Worm (Caenorhabditis elegans): Measurements from ENCODE around the gene pnc-2.

The pnc-2 gene

ce11 chrIV:14891996-14892395 is 17.5 kb downstream of the pnc-2 start:
- TF ChIP-seq W03F9.2 (tag; optimal IDR thresholded peaks at IDR 0.05) (no peak), him-1 (tag; optimal IDR thresholded peaks at IDR 0.05) (no peak), dao-5 (tag; optimal IDR thresholded peaks at IDR 0.05) (no peak)

- TF ChIP-seq dao-5 (tag; optimal IDR thresholded peaks at IDR 0.05) (no peak), W03F9.2 (tag; optimal IDR thresholded peaks at IDR 0.05) (no peak), him-1 (tag; optimal IDR thresholded peaks at IDR 0.05) (no peak)
Measured at ce11 chrIV:14890914-14891313, 18.6 kb downstream of the pnc-2 start.

- TF ChIP-seq dao-5 (tag; optimal IDR thresholded peaks at IDR 0.05) (no peak), W03F9.2 (tag; optimal IDR thresholded peaks at IDR 0.05) (no peak), him-1 (tag; optimal IDR thresholded peaks at IDR 0.05) (no peak)
Measured at ce11 chrIV:14888889-14889664, 20.4 kb downstream of the pnc-2 start.

- no peak for TF ChIP-seq him-1 (tag; optimal IDR thresholded peaks at IDR 0.05)
- no peak for TF ChIP-seq dao-5 (tag; optimal IDR thresholded peaks at IDR 0.05)
- no peak for TF ChIP-seq W03F9.2 (tag; optimal IDR thresholded peaks at IDR 0.05)
Measured at ce11 chrIV:14885584-14885983, 23.9 kb downstream of the pnc-2 start.

ce11 chrIV:14883812-14884211 is 25.7 kb downstream of the pnc-2 start:
- TF ChIP-seq W03F9.2 (tag; optimal IDR thresholded peaks at IDR 0.05) = no peak
- no peak for TF ChIP-seq him-1 (tag; optimal IDR thresholded peaks at IDR 0.05)
- no peak for TF ChIP-seq dao-5 (tag; optimal IDR thresholded peaks at IDR 0.05)

ce11 chrIV:14879184-14879583 is 30.3 kb downstream of the pnc-2 start, which contains the start of gene eps-8:
TSS of gene eps-8 (plus strand) at chrIV:14879484.
- no peak for TF ChIP-seq dao-5 (tag; optimal IDR thresholded peaks at IDR 0.05)
- TF ChIP-seq him-1 (tag; optimal IDR thresholded peaks at IDR 0.05) = no peak
- no peak for TF ChIP-seq W03F9.2 (tag; optimal IDR thresholded peaks at IDR 0.05)

- no peak for TF ChIP-seq W03F9.2 (tag; optimal IDR thresholded peaks at IDR 0.05)
- TF ChIP-seq dao-5 (tag; optimal IDR thresholded peaks at IDR 0.05) = no peak
- no peak for TF ChIP-seq him-1 (tag; optimal IDR thresholded peaks at IDR 0.05)
Measured at ce11 chrIV:14877657-14878056, 31.8 kb downstream of the pnc-2 start.

- no peak for TF ChIP-seq dao-5 (tag; optimal IDR thresholded peaks at IDR 0.05)
- no peak for TF ChIP-seq him-1 (tag; optimal IDR thresholded peaks at IDR 0.05)
- TF ChIP-seq W03F9.2 (tag; optimal IDR thresholded peaks at IDR 0.05) = no peak
Measured at ce11 chrIV:14876632-14877031, 32.9 kb downstream of the pnc-2 start.

- TF ChIP-seq W03F9.2 (tag; optimal IDR thresholded peaks at IDR 0.05) (no peak), him-1 (tag; optimal IDR thresholded peaks at IDR 0.05) (no peak), dao-5 (tag; optimal IDR thresholded peaks at IDR 0.05) (no peak)
Measured at ce11 chrIV:14874926-14875570, 34.4 kb downstream of the pnc-2 start.

- TF ChIP-seq dao-5 (tag; optimal IDR thresholded peaks at IDR 0.05) (no peak), W03F9.2 (tag; optimal IDR thresholded peaks at IDR 0.05) (no peak), him-1 (tag; optimal IDR thresholded peaks at IDR 0.05) (no peak)
Measured at ce11 chrIV:14872320-14872719, 37.2 kb downstream of the pnc-2 start.

ce11 chrIV:14869844-14870433 is 39.5 kb downstream of the pnc-2 start:
- TF ChIP-seq him-1 (tag; optimal IDR thresholded peaks at IDR 0.05) (no peak), dao-5 (tag; optimal IDR thresholded peaks at IDR 0.05) (no peak), W03F9.2 (tag; optimal IDR thresholded peaks at IDR 0.05) (no peak)

ce11 chrIV:14868560-14868959 is 40.9 kb downstream of the pnc-2 start:
- no peak for TF ChIP-seq him-1 (tag; optimal IDR thresholded peaks at IDR 0.05)
- no peak for TF ChIP-seq W03F9.2 (tag; optimal IDR thresholded peaks at IDR 0.05)
- TF ChIP-seq dao-5 (tag; optimal IDR thresholded peaks at IDR 0.05) = no peak

ce11 chrIV:14864529-14864928 is 45.0 kb downstream of the pnc-2 start:
- TF ChIP-seq him-1 (tag; optimal IDR thresholded peaks at IDR 0.05) = no peak
- no peak for TF ChIP-seq W03F9.2 (tag; optimal IDR thresholded peaks at IDR 0.05)
- TF ChIP-seq dao-5 (tag; optimal IDR thresholded peaks at IDR 0.05) = no peak

ce11 chrIV:14863772-14864171 is 45.7 kb downstream of the pnc-2 start:
- no peak for TF ChIP-seq dao-5 (tag; optimal IDR thresholded peaks at IDR 0.05)
- no peak for TF ChIP-seq W03F9.2 (tag; optimal IDR thresholded peaks at IDR 0.05)
- no peak for TF ChIP-seq him-1 (tag; optimal IDR thresholded peaks at IDR 0.05)
